Fruit fly (Drosophila melanogaster): ENCODE data around the gene CG6763.
A peak's percentile ranks its signal among the peaks of the same experiment; 100 is the strongest.

CG6763 gene

DNA sequence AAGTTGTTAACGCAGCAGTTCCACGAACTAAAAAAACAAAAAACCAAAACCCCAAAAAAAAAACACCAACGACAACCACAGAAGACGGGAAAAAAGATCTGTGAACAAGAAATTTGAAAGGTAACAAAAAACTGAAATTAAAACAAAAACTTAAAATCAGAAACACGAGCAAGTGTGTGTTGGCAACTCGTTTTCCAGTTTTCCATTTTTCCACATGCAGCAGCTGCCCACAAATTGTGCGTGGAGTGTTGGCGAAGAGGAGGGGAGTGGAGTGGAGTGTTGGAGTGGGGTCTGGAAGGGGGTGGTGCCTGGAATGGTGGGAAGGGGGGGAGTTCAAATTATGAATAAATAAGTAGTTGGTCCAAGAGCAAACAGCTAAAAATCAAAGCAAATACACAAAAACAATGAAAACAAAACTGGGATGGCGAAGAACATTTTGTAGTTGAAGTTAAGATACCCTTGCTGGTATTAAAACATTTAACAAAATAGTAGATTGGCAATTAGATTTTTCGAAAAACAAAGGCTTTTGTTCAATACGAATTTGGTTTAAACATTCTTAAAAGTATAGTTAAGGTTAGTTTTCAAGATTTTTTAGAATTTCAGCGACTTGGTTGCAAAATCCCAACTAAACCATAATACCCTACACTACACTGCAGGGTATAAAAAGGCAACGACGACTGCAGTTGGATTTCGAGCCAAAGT lies 49.7 kb downstream of the CG6763 start (continued):
- TF ChIP-seq lz (GFP tag; optimal IDR thresholded peaks at IDR 0.05): peak; percentile 49
- TF ChIP-seq Ets21C (GFP tag; optimal IDR thresholded peaks at IDR 0.05): peak; percentile 50
- TF ChIP-seq CG10631 (GFP tag; optimal IDR thresholded peaks at IDR 0.05): peak; percentile 40
- no peak for TF ChIP-seq ss (GFP tag; optimal IDR thresholded peaks at IDR 0.05)
- TF ChIP-seq Ets96B (tag; optimal IDR thresholded peaks at IDR 0.05): no peak
- TF ChIP-seq Eip75B (GFP tag; optimal IDR thresholded peaks at IDR 0.05): peak; percentile 16
- peak; percentile 46 for TF ChIP-seq CG3032 (tag; optimal IDR thresholded peaks at IDR 0.05)
- TF ChIP-seq CG6792 (GFP tag; optimal IDR thresholded peaks at IDR 0.05): peak; percentile 34
- no peak for TF ChIP-seq CG9139 (GFP tag; optimal IDR thresholded peaks at IDR 0.05)
- peak; percentile 58 for TF ChIP-seq Sox14 (GFP tag; optimal IDR thresholded peaks at IDR 0.05)
- no peak for TF ChIP-seq CG11762 (GFP tag; optimal IDR thresholded peaks at IDR 0.05; ENCODE audit: insufficient read depth)
- TF ChIP-seq eg (GFP tag; IDR thresholded peaks at IDR 0.05): peak; percentile 46; the same call in 1 of the 3 replicates
- TF ChIP-seq Hr39 (GFP tag; optimal IDR thresholded peaks at IDR 0.05): peak; percentile 80
- TF ChIP-seq dac (GFP tag; optimal IDR thresholded peaks at IDR 0.05): no peak
- TF ChIP-seq cyc (GFP tag; optimal IDR thresholded peaks at IDR 0.05): peak; percentile 64
- TF ChIP-seq CG16779 (tag; optimal IDR thresholded peaks at IDR 0.05): no peak
- TF ChIP-seq CG34406 (GFP tag; optimal IDR thresholded peaks at IDR 0.05): peak; percentile 38
- peak; percentile 56 for TF ChIP-seq esn (GFP tag; optimal IDR thresholded peaks at IDR 0.05)
- TF ChIP-seq CG32006 (GFP tag; optimal IDR thresholded peaks at IDR 0.05): peak; percentile 59
- 0 out of 3 replicates have a peak, but pooled peaks have one; percentile 32 for TF ChIP-seq CG6163 (GFP tag; IDR thresholded peaks at IDR 0.05)
- no peak for TF ChIP-seq Lpt (GFP tag; optimal IDR thresholded peaks at IDR 0.05)
- peak; percentile 62 for TF ChIP-seq CG31627 (GFP tag; optimal IDR thresholded peaks at IDR 0.05)
- peak; percentile 14; the same call in 1 of the 3 replicates for TF ChIP-seq CG8119 (GFP tag; IDR thresholded peaks at IDR 0.05)

DNA sequence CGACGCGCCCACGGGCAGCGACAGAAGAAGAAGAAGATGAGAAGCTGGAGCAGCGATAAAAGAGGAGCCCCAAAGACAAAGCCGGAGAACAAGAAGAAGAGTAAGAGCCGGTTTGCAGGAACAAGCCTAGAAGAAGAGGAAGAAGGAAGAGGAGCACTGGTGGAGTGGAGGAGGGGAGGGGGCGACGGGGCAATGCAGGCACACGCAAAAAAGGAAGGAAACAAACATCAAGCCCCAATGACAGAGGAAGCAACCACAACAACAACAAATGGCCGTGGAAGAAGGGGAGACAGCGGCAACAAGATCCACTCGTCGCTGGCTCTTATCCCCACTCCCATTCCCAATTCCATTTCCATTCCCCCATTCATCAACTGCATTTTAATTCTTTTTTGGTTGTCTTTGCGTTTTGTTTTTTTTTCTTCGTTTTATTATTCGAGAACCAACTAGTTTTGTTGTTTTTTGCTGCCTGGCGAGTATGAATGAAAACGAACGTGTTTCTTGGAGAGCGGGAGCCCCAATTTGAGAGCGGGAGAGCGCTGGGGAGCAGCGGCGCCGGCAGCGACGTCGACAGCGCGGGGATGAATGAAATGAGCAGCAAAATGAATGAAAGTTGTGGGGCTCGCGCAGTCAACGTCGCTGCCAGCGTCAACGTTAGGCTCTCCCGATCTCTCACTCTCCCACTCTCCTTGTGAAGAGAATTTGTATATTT lies 50.4 kb downstream of the CG6763 start:
- TF ChIP-seq CG8119 (GFP tag; IDR thresholded peaks at IDR 0.05) (peak; percentile 95), Blimp-1 (GFP tag; optimal IDR thresholded peaks at IDR 0.05) (peak; percentile 97), pdm3 (GFP tag; optimal IDR thresholded peaks at IDR 0.05) (peak; percentile 80), net (GFP tag; optimal IDR thresholded peaks at IDR 0.05) (peak; percentile 94), Sox102F (GFP tag; optimal IDR thresholded peaks at IDR 0.05) (peak; percentile 43), fkh (GFP tag; optimal IDR thresholded peaks at IDR 0.05) (no peak), Eip93F (GFP tag; optimal IDR thresholded peaks at IDR 0.05) (no peak), Smox (GFP tag; optimal IDR thresholded peaks at IDR 0.05) (no peak), Eip78C (GFP tag) (peak; percentile 88), CG8319 (GFP tag; optimal IDR thresholded peaks at IDR 0.05) (peak; percentile 26), CG10669 (GFP tag; optimal IDR thresholded peaks at IDR 0.05) (peak; percentile 94), CG32006 (GFP tag; optimal IDR thresholded peaks at IDR 0.05) (peak; percentile 53), CG9139 (GFP tag; optimal IDR thresholded peaks at IDR 0.05) (peak; percentile 99), Hr38 (GFP tag; optimal IDR thresholded peaks at IDR 0.05) (no peak), CG3919 (GFP tag; optimal IDR thresholded peaks at IDR 0.05) (peak; percentile 72), Gug (GFP tag; IDR thresholded peaks at IDR 0.05) (peak; percentile 78), svp (GFP tag) (peak; percentile 73), CG11902 (GFP tag; optimal IDR thresholded peaks at IDR 0.05) (no peak), CG8632 (GFP tag; optimal IDR thresholded peaks at IDR 0.05) (peak; percentile 54), CG6808 (GFP tag; optimal IDR thresholded peaks at IDR 0.05) (peak; percentile 97), CG11294 (GFP tag; IDR thresholded peaks at IDR 0.05) (peak; percentile 61; the same call in 1 of the 2 replicates), CG6276 (GFP tag; optimal IDR thresholded peaks at IDR 0.05) (peak; percentile 96), Hr4 (GFP tag; optimal IDR thresholded peaks at IDR 0.05) (no peak), vri (GFP tag; optimal IDR thresholded peaks at IDR 0.05) (peak; percentile 82), CG11762 (GFP tag; optimal IDR thresholded peaks at IDR 0.05; ENCODE audit: insufficient read depth) (peak; percentile 87), Ets96B (tag; optimal IDR thresholded peaks at IDR 0.05) (peak; percentile 76), spab (GFP tag; optimal IDR thresholded peaks at IDR 0.05) (peak; percentile 98), salr (GFP tag; optimal IDR thresholded peaks at IDR 0.05) (peak; percentile 84 to 90), CG6854 (GFP tag; optimal IDR thresholded peaks at IDR 0.05) (peak; percentile 94), acj6 (GFP tag; optimal IDR thresholded peaks at IDR 0.05) (peak; percentile 29), Eip75B (GFP tag; optimal IDR thresholded peaks at IDR 0.05) (peak; percentile 79)

Measured in whole organism, prepupa.